Worm (Caenorhabditis elegans): ENCODE data around the gene K03B8.11.
A peak's percentile ranks its signal among the peaks of the same experiment; 100 is the strongest.
"Not testable (repeated sequence)": the region's sequence is repeated elsewhere in the genome, so short reads cannot be mapped to it uniquely, and the experiment has no call there.

The K03B8.11 gene

DNA sequence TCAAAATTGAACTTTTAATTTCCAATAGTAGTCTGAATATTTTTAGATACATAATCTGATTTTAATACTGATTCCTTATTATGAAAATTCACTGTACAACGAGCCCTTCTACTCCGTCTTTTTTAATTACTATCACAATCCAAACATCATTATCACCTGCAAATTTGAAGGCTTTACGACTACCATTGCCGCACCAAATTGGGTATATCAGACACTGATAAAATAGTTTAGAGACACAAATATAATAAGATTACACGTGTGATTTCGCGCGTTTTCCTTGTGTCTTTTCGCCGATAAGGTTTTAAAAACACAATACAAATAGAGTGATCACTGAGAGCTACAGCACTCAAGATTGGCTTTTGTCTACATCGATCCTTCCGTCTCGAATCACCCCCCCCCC, 12.8 kb upstream of the K03B8.11 start:
- no peak for TF ChIP-seq dao-5 (tag; optimal IDR thresholded peaks at IDR 0.05)
- no peak for TF ChIP-seq W03F9.2 (tag; optimal IDR thresholded peaks at IDR 0.05)
- no peak for TF ChIP-seq him-1 (tag; optimal IDR thresholded peaks at IDR 0.05)

DNA sequence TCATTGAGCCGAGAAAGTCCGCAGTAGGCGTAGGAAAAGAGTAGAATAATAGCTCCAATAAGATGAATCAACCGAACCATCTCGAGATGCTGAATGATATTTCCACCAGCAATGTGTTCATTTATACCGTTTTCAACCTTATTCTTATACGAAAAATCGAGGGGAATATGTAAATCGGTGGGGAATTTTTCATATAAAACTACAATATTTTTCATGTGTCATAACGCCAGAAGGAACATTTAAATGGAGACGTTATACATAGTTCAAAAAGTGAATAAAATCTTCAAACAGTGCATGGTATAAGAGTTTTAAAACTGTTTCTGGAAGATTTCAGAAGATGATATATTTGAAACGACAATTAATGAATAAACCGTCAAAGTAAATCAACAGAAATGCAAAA, 12.3 kb upstream of the K03B8.11 start, which contains the start of gene nas-19:
Gene nas-19, minus strand, starts transcription at position 101 of the 400 bp plus-strand sequence.
- TF ChIP-seq him-1 (tag; optimal IDR thresholded peaks at IDR 0.05) (no peak), dao-5 (tag; optimal IDR thresholded peaks at IDR 0.05) (no peak), W03F9.2 (tag; optimal IDR thresholded peaks at IDR 0.05) (no peak)

DNA sequence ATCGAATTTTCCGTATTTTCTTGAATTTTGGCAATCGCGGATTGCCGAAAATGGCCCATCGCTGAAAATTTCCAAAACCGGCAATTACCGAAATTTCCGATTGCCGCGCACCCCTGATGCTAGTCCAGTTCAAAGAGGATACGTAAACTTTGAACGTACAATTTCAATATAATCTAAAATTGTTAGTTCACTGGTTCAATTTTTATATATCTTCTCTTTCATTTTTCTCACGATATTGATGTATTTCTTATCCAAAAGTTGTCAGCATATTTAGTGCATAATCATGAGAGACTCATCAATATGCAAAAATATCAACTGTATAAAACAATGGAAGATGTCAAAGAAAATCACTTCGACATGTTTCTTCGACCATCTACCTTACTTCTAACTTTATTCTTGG, 8.3 kb upstream of the K03B8.11 start, which contains the start of gene nas-17:
Gene nas-17, plus strand, starts transcription at position 301 of the 400 bp plus-strand sequence.
- TF ChIP-seq W03F9.2 (tag; optimal IDR thresholded peaks at IDR 0.05): no peak
- no peak for TF ChIP-seq him-1 (tag; optimal IDR thresholded peaks at IDR 0.05)
- TF ChIP-seq dao-5 (tag; optimal IDR thresholded peaks at IDR 0.05): no peak

DNA sequence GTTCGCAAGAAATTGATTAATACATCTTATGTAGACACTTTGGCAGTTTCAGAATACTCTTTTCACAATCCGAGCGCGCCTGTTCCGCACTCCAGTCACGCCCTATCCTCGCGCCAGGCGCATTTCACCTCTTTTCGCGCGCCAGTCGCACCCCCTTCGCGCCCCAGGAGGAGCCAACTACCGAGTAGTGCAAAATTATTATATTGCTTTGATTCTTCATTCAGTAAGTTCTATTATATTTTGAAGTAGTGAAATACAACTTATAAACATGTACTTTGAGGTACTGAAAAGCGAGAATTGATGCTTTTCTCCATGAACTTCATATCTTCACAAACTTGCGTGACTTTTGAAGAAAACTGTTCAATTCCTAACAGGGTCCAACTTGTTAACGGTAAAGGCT, 5.8 kb upstream of the K03B8.11 start, which contains the start of gene nas-18:
Gene nas-18, plus strand, starts transcription at position 301 of the 400 bp plus-strand sequence.
- not testable (repeated sequence) for TF ChIP-seq dao-5, W03F9.2, him-1 (tag; optimal IDR thresholded peaks at IDR 0.05)

DNA sequence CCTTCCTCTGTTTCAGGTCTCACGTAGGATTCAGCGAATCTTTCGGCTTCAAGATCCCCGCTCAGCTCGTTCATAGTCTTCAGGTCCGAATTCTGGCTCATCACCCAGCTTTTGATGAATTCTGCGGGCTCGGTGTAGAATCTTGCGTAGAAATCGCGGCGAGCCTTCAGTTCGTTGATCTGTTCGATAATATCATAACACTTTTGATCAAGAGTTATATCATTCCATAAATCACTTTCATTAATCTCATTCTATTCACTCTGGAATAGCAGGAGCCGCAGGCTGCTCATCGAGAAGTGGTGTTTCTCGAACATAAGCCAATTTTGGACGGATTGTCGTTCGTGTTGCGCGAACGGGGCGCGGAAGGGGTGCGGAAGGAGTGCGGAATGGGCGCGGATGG, 4.7 kb upstream of the K03B8.11 start, which contains the start of gene K03B8.4:
Gene K03B8.4, minus strand, starts transcription at position 101 of the 400 bp plus-strand sequence.
- TF ChIP-seq dao-5, W03F9.2, him-1 (tag; optimal IDR thresholded peaks at IDR 0.05): not testable (repeated sequence)

DNA sequence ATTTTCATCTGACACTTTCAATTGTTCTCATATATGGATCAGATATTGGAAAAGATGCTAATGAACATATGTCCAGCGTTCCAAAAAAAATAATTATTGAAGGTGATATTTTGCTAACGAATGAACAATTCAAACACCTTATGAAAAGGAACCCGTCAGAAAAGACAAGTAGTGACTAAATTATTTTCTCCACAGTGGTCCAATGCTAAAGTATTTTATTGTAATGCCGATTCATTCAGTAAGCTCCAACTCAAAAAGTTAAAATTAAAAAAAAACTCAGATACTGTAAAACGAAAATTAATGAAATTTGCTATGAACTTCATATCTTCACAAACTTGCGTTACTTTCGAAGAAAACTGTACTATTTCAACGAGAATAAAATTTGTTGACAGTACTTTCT, 1.7 kb upstream of the K03B8.11 start, which contains the start of gene nas-16:
Gene nas-16, plus strand, starts transcription at position 301 of the 400 bp plus-strand sequence.
- TF ChIP-seq W03F9.2 (tag; optimal IDR thresholded peaks at IDR 0.05) (no peak), dao-5 (tag; optimal IDR thresholded peaks at IDR 0.05) (no peak), him-1 (tag; optimal IDR thresholded peaks at IDR 0.05) (no peak)

DNA sequence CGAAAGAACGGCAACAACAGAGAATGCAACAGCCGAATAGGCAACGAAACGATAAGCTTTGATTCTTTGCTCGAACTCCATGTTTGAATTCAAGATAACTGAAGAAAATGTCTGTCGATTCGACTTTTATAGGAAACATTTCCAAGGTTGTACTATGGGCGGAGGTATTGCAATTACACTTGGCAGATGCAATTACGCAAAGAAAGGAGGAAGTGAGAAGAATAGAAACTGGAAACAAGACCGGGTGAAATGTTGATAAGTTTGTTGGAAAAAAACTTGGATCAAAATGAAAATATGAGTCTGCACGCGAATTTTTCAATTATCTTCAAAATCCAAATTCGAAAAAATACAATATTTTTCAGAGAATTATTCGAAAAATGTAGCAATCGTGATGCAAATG, 518 bp downstream of the K03B8.11 start, which contains the start of gene col-155:
Gene col-155, minus strand, starts transcription at position 101 of the 400 bp plus-strand sequence.
- TF ChIP-seq him-1 (tag; optimal IDR thresholded peaks at IDR 0.05) (no peak), W03F9.2 (tag; optimal IDR thresholded peaks at IDR 0.05) (no peak), dao-5 (tag; optimal IDR thresholded peaks at IDR 0.05) (no peak)

DNA sequence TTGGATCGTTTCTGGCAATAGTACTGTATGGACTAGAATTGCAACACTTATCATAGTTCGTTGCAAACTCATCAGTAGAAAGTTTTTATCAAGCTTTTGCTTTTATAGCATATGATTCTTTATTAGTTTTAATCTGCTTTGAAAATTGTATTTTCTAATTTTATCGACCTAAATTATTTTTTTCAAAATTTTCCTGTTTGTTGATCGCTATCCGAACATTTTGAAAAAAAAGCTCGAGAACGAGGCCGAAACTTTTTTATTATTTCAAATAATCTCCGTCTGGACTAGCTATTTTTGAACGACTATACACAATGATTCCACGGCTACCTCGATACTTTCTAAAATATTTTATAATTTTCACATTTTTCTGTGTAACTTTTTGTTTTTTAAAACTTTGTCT, 3.9 kb downstream of the K03B8.11 start, which contains the start of gene F55C10.4:
Gene F55C10.4, plus strand, starts transcription at position 301 of the 400 bp plus-strand sequence.
- TF ChIP-seq dao-5 (tag; optimal IDR thresholded peaks at IDR 0.05) (no peak), him-1 (tag; optimal IDR thresholded peaks at IDR 0.05) (no peak), W03F9.2 (tag; optimal IDR thresholded peaks at IDR 0.05) (no peak)

DNA sequence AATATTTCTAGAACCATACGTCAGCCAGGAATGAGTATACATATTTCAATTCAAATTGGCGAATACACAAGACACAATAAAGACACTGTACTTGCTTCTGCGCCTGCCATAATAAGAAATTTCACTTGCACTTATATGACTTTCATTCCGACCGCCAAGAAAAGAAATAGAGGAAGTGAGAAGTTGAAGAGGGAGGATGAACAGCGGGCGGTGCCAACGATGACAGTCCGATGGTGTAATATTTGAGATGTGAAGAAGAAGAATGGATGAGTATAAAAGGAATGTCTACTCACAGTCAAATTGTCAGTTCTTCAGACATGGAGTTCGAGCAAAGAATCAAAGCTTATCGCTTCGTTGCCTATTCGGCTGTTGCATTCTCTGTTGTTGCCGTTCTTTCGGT, 5.2 kb downstream of the K03B8.11 start, which contains the start of gene col-154:
Gene col-154, plus strand, starts transcription at position 301 of the 400 bp plus-strand sequence.
- TF ChIP-seq him-1 (tag; optimal IDR thresholded peaks at IDR 0.05) (no peak), dao-5 (tag; optimal IDR thresholded peaks at IDR 0.05) (no peak), W03F9.2 (tag; optimal IDR thresholded peaks at IDR 0.05) (no peak)

DNA sequence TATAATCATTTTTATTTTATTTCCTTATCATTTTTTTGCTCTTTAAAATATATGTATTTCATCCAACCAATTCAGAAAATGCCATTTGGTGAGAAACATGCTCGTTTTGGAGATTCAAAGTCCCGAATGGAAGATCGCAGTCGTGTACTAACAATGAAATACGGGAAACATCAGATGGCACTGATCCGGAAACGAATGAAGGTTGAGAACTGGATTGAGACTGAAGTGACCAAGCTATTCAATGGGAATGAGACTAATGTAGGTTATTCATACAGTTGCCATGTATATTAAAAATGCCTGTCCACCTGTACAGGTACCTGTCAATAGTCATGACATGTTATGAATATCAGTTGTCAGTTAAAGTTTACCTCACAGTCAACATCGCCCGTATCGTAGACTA, 7.3 kb downstream of the K03B8.11 start, which contains the start of gene F55C10.5:
Gene F55C10.5, plus strand, starts transcription at position 74 of the 400 bp plus-strand sequence.
- no peak for TF ChIP-seq him-1 (tag; optimal IDR thresholded peaks at IDR 0.05)
- TF ChIP-seq dao-5 (tag; optimal IDR thresholded peaks at IDR 0.05): no peak
- no peak for TF ChIP-seq W03F9.2 (tag; optimal IDR thresholded peaks at IDR 0.05)

DNA sequence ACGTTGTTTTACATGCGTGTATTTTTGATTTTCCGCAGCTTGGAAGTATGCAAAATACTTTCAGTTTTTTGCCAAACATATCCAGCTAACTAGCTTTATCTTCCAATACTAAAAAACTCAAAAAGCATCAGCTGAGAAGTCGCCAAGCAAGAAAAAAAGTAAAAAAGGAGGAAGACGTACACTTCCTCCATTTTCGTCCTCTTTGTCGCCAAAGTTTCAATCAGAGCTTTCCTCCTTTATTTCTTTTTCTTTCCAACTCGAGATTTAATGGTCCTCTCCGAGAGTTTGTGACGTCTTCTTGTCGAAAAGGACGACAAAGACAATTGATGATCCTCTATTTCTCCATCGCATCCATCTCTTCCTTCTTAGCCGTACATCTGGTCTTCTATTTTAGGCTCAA, 9.7 kb downstream of the K03B8.11 start:
- TF ChIP-seq him-1 (tag; optimal IDR thresholded peaks at IDR 0.05) (no peak), W03F9.2 (tag; optimal IDR thresholded peaks at IDR 0.05) (no peak), dao-5 (tag; optimal IDR thresholded peaks at IDR 0.05) (no peak)

DNA sequence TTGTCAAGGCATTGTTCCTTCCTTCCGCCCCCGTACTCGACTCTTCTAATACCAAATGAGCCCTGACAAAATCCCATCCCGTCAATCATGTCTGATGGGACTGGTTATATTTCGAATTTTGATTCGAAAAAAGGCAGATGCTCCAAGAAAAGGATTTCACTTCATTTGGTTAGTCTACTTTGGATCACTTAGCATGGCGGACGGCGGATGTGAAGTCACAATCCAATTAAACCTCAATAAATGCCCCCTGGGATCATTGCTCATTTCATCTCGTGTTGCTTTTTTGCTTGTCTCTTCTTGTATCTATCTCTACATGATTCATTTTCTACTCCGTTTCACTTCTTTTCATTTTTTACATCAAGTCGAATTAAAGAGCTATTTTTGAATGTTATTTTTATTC, 11.0 kb downstream of the K03B8.11 start:
- TF ChIP-seq W03F9.2 (tag; optimal IDR thresholded peaks at IDR 0.05) (no peak), him-1 (tag; optimal IDR thresholded peaks at IDR 0.05) (no peak), dao-5 (tag; optimal IDR thresholded peaks at IDR 0.05) (no peak)

DNA sequence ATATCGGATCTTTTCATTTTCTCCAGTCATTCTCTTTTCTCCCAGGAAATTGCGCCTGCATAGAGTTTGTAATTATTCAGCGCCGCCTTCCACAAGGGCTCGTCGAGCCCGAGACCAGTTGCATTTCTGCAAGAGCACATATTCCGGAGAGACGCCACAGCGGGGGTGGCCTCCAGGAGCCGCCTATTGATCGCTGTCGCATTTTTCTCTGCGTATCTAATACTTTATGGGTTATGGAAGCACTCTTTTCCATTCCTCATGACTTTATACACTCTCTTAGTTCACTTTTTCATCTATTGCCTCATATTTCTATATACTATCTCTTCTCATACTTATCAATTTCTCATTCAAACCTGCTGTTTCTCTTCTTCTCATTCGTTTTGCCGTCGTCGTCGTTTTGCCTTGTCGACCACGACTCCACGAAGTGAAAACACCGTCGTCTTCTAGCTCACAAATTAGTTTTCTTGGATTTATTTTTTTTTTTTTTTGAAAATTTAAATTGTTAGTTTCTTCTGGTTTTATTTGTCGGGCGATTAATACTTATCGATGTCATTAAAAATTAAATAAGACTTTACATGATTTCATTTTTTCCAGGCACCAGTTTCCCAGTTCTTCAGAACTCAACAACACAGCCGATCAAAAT, 15.0 kb downstream of the K03B8.11 start, which contains the start of gene cnb-1:
Gene cnb-1, plus strand, starts transcription at position 593 of the 643 bp plus-strand sequence.
- TF ChIP-seq dao-5 (tag; optimal IDR thresholded peaks at IDR 0.05): no peak
- peak; percentile 79 for TF ChIP-seq him-1 (tag; optimal IDR thresholded peaks at IDR 0.05)

DNA sequence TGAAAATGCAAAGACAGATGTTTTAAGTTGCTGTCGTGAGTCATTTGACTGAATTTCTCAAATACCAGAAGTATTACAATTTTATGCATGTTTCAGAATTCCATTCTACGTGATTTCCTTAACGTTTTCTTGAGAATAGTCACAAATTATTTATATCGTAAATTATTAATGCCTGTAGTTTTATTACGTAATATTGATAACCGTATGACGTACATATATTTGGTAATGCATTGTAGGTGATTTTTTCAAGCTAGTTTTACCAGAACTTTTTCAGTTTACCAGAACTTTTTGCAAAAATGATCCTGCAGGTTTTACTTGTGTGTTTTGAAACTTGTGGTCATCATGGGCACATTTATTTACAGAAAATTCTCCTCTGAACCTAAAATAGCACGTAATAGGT, 16.4 kb downstream of the K03B8.11 start:
- TF ChIP-seq W03F9.2 (tag; optimal IDR thresholded peaks at IDR 0.05) (no peak), him-1 (tag; optimal IDR thresholded peaks at IDR 0.05) (no peak), dao-5 (tag; optimal IDR thresholded peaks at IDR 0.05) (no peak)
